Fruit fly (Drosophila melanogaster): ENCODE data around the gene bgm.

The bgm gene

dm6 chr2L:14023136-14024050 is 10.6 kb downstream of the bgm start (continued):
- TF ChIP-seq dati (GFP tag; IDR thresholded peaks at IDR 0.05) (no peak), CG4820 (GFP tag; optimal IDR thresholded peaks at IDR 0.05) (no peak), CG7556 (GFP tag; optimal IDR thresholded peaks at IDR 0.05) (no peak), grn (GFP tag; optimal IDR thresholded peaks at IDR 0.05) (peak; percentile 4), al (GFP tag; IDR thresholded peaks at IDR 0.05) (no peak), Dref (GFP tag; IDR thresholded peaks at IDR 0.05) (no peak), oc (tag; optimal IDR thresholded peaks at IDR 0.05) (no peak), cwo (GFP tag; optimal IDR thresholded peaks at IDR 0.05) (no peak), wor (GFP tag; IDR thresholded peaks at IDR 0.05) (0 out of 2 replicates have a peak, but pooled peaks have one; percentile 20), CG15479 (GFP tag; optimal IDR thresholded peaks at IDR 0.05) (peak; percentile 75), row (GFP tag; IDR thresholded peaks at IDR 0.05) (peak; percentile 72), CG15514 (GFP tag; optimal IDR thresholded peaks at IDR 0.05) (no peak), Med (GFP tag) (peak; percentile 34), twi (tag; optimal IDR thresholded peaks at IDR 0.05) (no peak), esg (GFP tag; conservative IDR thresholded peaks at IDR 0.05) (peak; percentile 56), fd64A (GFP tag; optimal IDR thresholded peaks at IDR 0.05) (no peak), ci (GFP tag; IDR thresholded peaks at IDR 0.05) (0 out of 3 replicates have a peak, but pooled peaks have one; percentile 25)

dm6 chr2L:14024051-14024745 is 11.4 kb downstream of the bgm start:
- TF ChIP-seq Mes4 (GFP tag; optimal IDR thresholded peaks at IDR 0.05), result peak; percentile 100
- TF ChIP-seq CG2199 (GFP tag; IDR thresholded peaks at IDR 0.05), result peak; percentile 99
- TF ChIP-seq CG4328 (GFP tag; optimal IDR thresholded peaks at IDR 0.05), result peak; percentile 100
- peak; percentile 93 for TF ChIP-seq cg (GFP tag; optimal IDR thresholded peaks at IDR 0.05)
- TF ChIP-seq chm (GFP tag; IDR thresholded peaks at IDR 0.05), result peak; percentile 100
- TF ChIP-seq PHDP (tag; optimal IDR thresholded peaks at IDR 0.05), result peak; percentile 99
- TF ChIP-seq Fer1 (GFP tag; optimal IDR thresholded peaks at IDR 0.05), result peak; percentile 99
- peak; percentile 100 for TF ChIP-seq CG3838 (GFP tag; optimal IDR thresholded peaks at IDR 0.05)
- peak; percentile 99 for TF ChIP-seq nerfin-1 (tag; optimal IDR thresholded peaks at IDR 0.05)
- peak; percentile 94 for TF ChIP-seq CG17361 (GFP tag; IDR thresholded peaks at IDR 0.05)
- TF ChIP-seq CG5180 (GFP tag; optimal IDR thresholded peaks at IDR 0.05), result peak; percentile 96
- peak; percentile 99 for TF ChIP-seq pnt (GFP tag; optimal IDR thresholded peaks at IDR 0.05)
- TF ChIP-seq CG18476 (GFP tag; optimal IDR thresholded peaks at IDR 0.05), result peak; percentile 98
- peak; percentile 99 for TF ChIP-seq crol (GFP tag; IDR thresholded peaks at IDR 0.05)
- no peak for TF ChIP-seq lov (optimal IDR thresholded peaks at IDR 0.05)
- TF ChIP-seq lov (GFP tag; IDR thresholded peaks at IDR 0.05), result peak; percentile 99
- TF ChIP-seq Dfd (GFP tag; optimal IDR thresholded peaks at IDR 0.05), result no peak
- no peak; the same call in 1 of the 2 replicates for TF ChIP-seq Scr (GFP tag; IDR thresholded peaks at IDR 0.05; ENCODE audit: partially characterized antibody)
- peak; percentile 94 for TF ChIP-seq dysf (GFP tag; IDR thresholded peaks at IDR 0.05)
- TF ChIP-seq ttk (GFP tag; IDR thresholded peaks at IDR 0.05), result peak; percentile 94
- TF ChIP-seq vnd (GFP tag; IDR thresholded peaks at IDR 0.05; ENCODE audit: partially characterized antibody), result no peak
- TF ChIP-seq ranshi (GFP tag; IDR thresholded peaks at IDR 0.05), result peak; percentile 98
- TF ChIP-seq CG17385 (GFP tag; optimal IDR thresholded peaks at IDR 0.05), result peak; percentile 97
- TF ChIP-seq gsb-n (tag; optimal IDR thresholded peaks at IDR 0.05), result peak; percentile 100
- peak; percentile 100 for TF ChIP-seq CG10431 (GFP tag; optimal IDR thresholded peaks at IDR 0.05)
- peak; percentile 100 for TF ChIP-seq caup (GFP tag; optimal IDR thresholded peaks at IDR 0.05; ENCODE audit: severe bottlenecking)
- TF ChIP-seq Nf-YB (GFP tag; optimal IDR thresholded peaks at IDR 0.05), result peak; percentile 91
- no peak for TF ChIP-seq sc (optimal IDR thresholded peaks at IDR 0.05)
- peak; percentile 100 for TF ChIP-seq sc (GFP tag; optimal IDR thresholded peaks at IDR 0.05)
- peak; percentile 91 for TF ChIP-seq Myb (GFP tag; optimal IDR thresholded peaks at IDR 0.05)
- peak; percentile 98 for TF ChIP-seq scrt (GFP tag; optimal IDR thresholded peaks at IDR 0.05)

All from whole organism, embryonic.